Fruit fly (Drosophila melanogaster) whole organism, embryonic: ENCODE results near the gene Chd64.

Experiments
- Abd-B ChIP-seq: fragments of 200-800 bp; sonication (Bioruptor generic); optimal IDR thresholded peaks from 2 replicates; lab custom pipeline; 2018; ENCODE audit warnings: missing biosample characterization, mild to moderate bottlenecking, missing genetic modification characterization, moderate library complexity
- Adf1 ChIP-seq: fragments of 200-800 bp; sonication (Bioruptor generic); IDR thresholded peaks from 2 replicates; pipeline ENCODE4 v1.3.6; 2022; ENCODE audit warnings: missing biosample characterization, missing genetic modification characterization
- Awh ChIP-seq: fragments of 200-800 bp; sonication (Bioruptor generic); IDR thresholded peaks from 2 replicates; pipeline ENCODE4, ENCODE4 v1.3.6; 2022; ENCODE audit warnings: missing biosample characterization, missing genetic modification characterization
- BEAF-32 ChIP-seq: fragments of 200-800 bp; sonication (Bioruptor generic); optimal IDR thresholded peaks from 3 replicates; lab custom pipeline; 2017; ENCODE audit warnings: missing biosample characterization, missing genetic modification characterization, mild to moderate bottlenecking, moderate library complexity, missing genetic modification reagents
- Bdp1 ChIP-seq: fragments of 200-800 bp; sonication (Bioruptor generic); optimal IDR thresholded peaks from 3 replicates; lab custom pipeline; 2016; ENCODE audit warnings: missing biosample characterization, missing genetic modification characterization
- Bgb ChIP-seq: fragments of 200-800 bp; sonication (Bioruptor generic); IDR thresholded peaks from 2 replicates; pipeline ENCODE4 v1.3.6; 2022; ENCODE audit warnings: missing biosample characterization, missing genetic modification characterization; ENCODE audit not compliant: partially characterized antibody
- BtbVII ChIP-seq: fragments of 200-800 bp; sonication (Bioruptor generic); optimal IDR thresholded peaks from 3 replicates; lab custom pipeline; 2017; ENCODE audit warnings: missing biosample characterization, mild to moderate bottlenecking, missing genetic modification characterization
- CG10462 ChIP-seq: fragments of 200-800 bp; sonication (Bioruptor generic); optimal IDR thresholded peaks from 2 replicates; lab custom pipeline; 2016; ENCODE audit warnings: missing biosample characterization, missing genetic modification characterization
- CG11695 ChIP-seq: fragments of 200-800 bp; sonication (Bioruptor generic); IDR thresholded peaks from 3 replicates; pipeline ENCODE4 v1.3.6; 2022; ENCODE audit warnings: missing biosample characterization, missing genetic modification characterization
- CG12391 ChIP-seq: fragments of 200-800 bp; sonication (Bioruptor generic); optimal IDR thresholded peaks from 3 replicates; lab custom pipeline; 2018; ENCODE audit warnings: missing biosample characterization, mild to moderate bottlenecking, missing genetic modification characterization, moderate library complexity
- CG12659 ChIP-seq: fragments of 200-800 bp; sonication (Bioruptor generic); optimal IDR thresholded peaks from 3 replicates; lab custom pipeline; 2017; ENCODE audit warnings: mild to moderate bottlenecking, missing biosample characterization, missing genetic modification reagents, missing genetic modification characterization
- CG13775 ChIP-seq: fragments of 200-800 bp; sonication (Bioruptor generic); optimal IDR thresholded peaks from 3 replicates; lab custom pipeline; 2017; ENCODE audit warnings: missing biosample characterization, mild to moderate bottlenecking, missing genetic modification characterization
- CG15269 ChIP-seq: fragments of 200-800 bp; sonication (Bioruptor generic); optimal IDR thresholded peaks from 2 replicates; lab custom pipeline; 2018; ENCODE audit warnings: missing biosample characterization, mild to moderate bottlenecking, missing genetic modification characterization, moderate library complexity
- CG1602 ChIP-seq: fragments of 200-800 bp; sonication (Bioruptor generic); optimal IDR thresholded peaks from 3 replicates; lab custom pipeline; 2016; ENCODE audit warnings: missing biosample characterization, missing genetic modification characterization
- CG18011 ChIP-seq: fragments of 200-800 bp; sonication (Bioruptor generic); optimal IDR thresholded peaks from 2 replicates; lab custom pipeline; 2017; ENCODE audit warnings: missing biosample characterization, missing genetic modification characterization, mild to moderate bottlenecking, moderate library complexity, missing genotype
- CG30020 ChIP-seq: fragments of 200-800 bp; optimal IDR thresholded peaks from 2 replicates; lab custom pipeline; 2019; ENCODE audit warnings: missing biosample characterization, mild to moderate bottlenecking, missing genetic modification characterization, moderate library complexity
- CG32767 ChIP-seq: fragments of 200-800 bp; sonication (Bioruptor generic); IDR thresholded peaks from 2 replicates; pipeline ENCODE4 v1.3.6; 2022; ENCODE audit warnings: missing biosample characterization, missing genetic modification characterization
- CG34422 ChIP-seq: fragments of 200-800 bp; sonication (Bioruptor generic); IDR thresholded peaks from 3 replicates; pipeline ENCODE4 v1.3.6; 2022; ENCODE audit warnings: missing biosample characterization, missing genetic modification characterization
- CG4328 ChIP-seq: fragments of 200-800 bp; sonication (Bioruptor generic); optimal IDR thresholded peaks from 3 replicates; lab custom pipeline; 2017; ENCODE audit warnings: missing biosample characterization, missing genetic modification reagents, missing genetic modification characterization
- CG4854 ChIP-seq: fragments of 200-800 bp; sonication (Bioruptor generic); optimal IDR thresholded peaks from 2 replicates; lab custom pipeline; 2016; ENCODE audit warnings: missing biosample characterization, missing genetic modification characterization, inconsistent platforms
- CG5953 ChIP-seq: fragments of 200-800 bp; sonication (Bioruptor generic); IDR thresholded peaks from 2 replicates; pipeline ENCODE4 v1.3.6; 2022; ENCODE audit warnings: missing biosample characterization, missing genetic modification characterization
- CG6175 ChIP-seq: fragments of 200-800 bp; sonication (Bioruptor generic); IDR thresholded peaks from 3 replicates; pipeline ENCODE4 v1.3.6; 2022; ENCODE audit warnings: missing biosample characterization, missing genetic modification characterization
- CG7745 ChIP-seq: fragments of 200-800 bp; sonication (Bioruptor generic); optimal IDR thresholded peaks from 2 replicates; lab custom pipeline; 2018; ENCODE audit warnings: missing biosample characterization, mild to moderate bottlenecking, missing genetic modification characterization, moderate library complexity
- CG9437 ChIP-seq: fragments of 200-800 bp; sonication (Bioruptor generic); optimal IDR thresholded peaks from 2 replicates; lab custom pipeline; 2018; ENCODE audit warnings: missing biosample characterization, mild to moderate bottlenecking, missing genetic modification characterization
- CG9932 ChIP-seq: fragments of 200-800 bp; sonication (Bioruptor generic); IDR thresholded peaks from 2 replicates; pipeline ENCODE4 v1.3.6; 2022; ENCODE audit warnings: missing biosample characterization, missing genetic modification characterization
- Doc3 ChIP-seq: fragments of 200-800 bp; sonication (Bioruptor generic); IDR thresholded peaks from 3 replicates; pipeline ENCODE4 v1.3.6; 2022; ENCODE audit warnings: missing biosample characterization, missing genetic modification characterization; ENCODE audit not compliant: partially characterized antibody
- ERR ChIP-seq: fragments of 200-800 bp; sonication (Bioruptor generic); optimal IDR thresholded peaks from 2 replicates; lab custom pipeline; 2016; ENCODE audit warnings: missing biosample characterization, missing genetic modification characterization
- Ets65A ChIP-seq: fragments of 200-800 bp; sonication (Bioruptor generic); peaks from one replicate; lab custom pipeline; 2016; ENCODE audit warnings: missing biosample characterization, missing genetic modification characterization
- Hmr ChIP-seq: fragments of 200-800 bp; sonication (Bioruptor generic); optimal IDR thresholded peaks from 3 replicates; lab custom pipeline; 2017; ENCODE audit warnings: mild to moderate bottlenecking, missing biosample characterization, missing genetic modification reagents, missing genetic modification characterization
- Myb ChIP-seq: fragments of 200-800 bp; sonication (Bioruptor generic); optimal IDR thresholded peaks from 2 replicates; lab custom pipeline; 2016; ENCODE audit warnings: missing biosample characterization, missing genetic modification characterization
- NK7.1 ChIP-seq: fragments of 200-800 bp; sonication (Bioruptor generic); optimal IDR thresholded peaks from 3 replicates; lab custom pipeline; 2016; ENCODE audit warnings: missing biosample characterization, missing genetic modification characterization
- Rx ChIP-seq: fragments of 200-800 bp; sonication (Bioruptor generic); IDR thresholded peaks from 2 replicates; pipeline ENCODE4 v1.3.6; 2022; ENCODE audit warnings: missing biosample characterization, missing genetic modification characterization
- Vsx1 ChIP-seq: fragments of 200-800 bp; sonication (Bioruptor generic); optimal IDR thresholded peaks from 2 replicates; lab custom pipeline; 2017; ENCODE audit warnings: missing biosample characterization, mild to moderate bottlenecking, missing genetic modification characterization, missing genetic modification reagents
- YL-1 ChIP-seq: fragments of 200-800 bp; sonication (Bioruptor generic); optimal IDR thresholded peaks from 3 replicates; lab custom pipeline; 2017; ENCODE audit warnings: missing biosample characterization, mild to moderate bottlenecking, missing genetic modification characterization
- abd-A ChIP-seq: fragments of 200-800 bp; sonication (Bioruptor generic); optimal IDR thresholded peaks from 3 replicates; lab custom pipeline; 2019; ENCODE audit warnings: missing biosample characterization, mild to moderate bottlenecking, missing genetic modification characterization, moderate library complexity
- gfzf ChIP-seq: fragments of 200-800 bp; sonication (Bioruptor generic); optimal IDR thresholded peaks from 2 replicates; lab custom pipeline; 2016; ENCODE audit warnings: missing biosample characterization, mild to moderate bottlenecking, missing genetic modification characterization, moderate library complexity
- hbn ChIP-seq: fragments of 200-800 bp; sonication (Bioruptor generic); IDR thresholded peaks from 2 replicates; pipeline ENCODE4 v1.3.6; 2022; ENCODE audit warnings: missing biosample characterization, missing genetic modification characterization; ENCODE audit not compliant: partially characterized antibody
- kni ChIP-seq: fragments of 200-800 bp; sonication (Bioruptor generic); optimal IDR thresholded peaks from 3 replicates; lab custom pipeline; 2017; ENCODE audit warnings: mild to moderate bottlenecking, missing biosample characterization, missing genetic modification reagents, missing genetic modification characterization
- lov ChIP-seq, 2 experiments: fragments of 200-800 bp in 1 of 2; fragments of >200 bp in 1 of 2; sonication (Bioruptor generic) in 1 of 2; IDR thresholded peaks in 1 of 2; optimal IDR thresholded peaks in 1 of 2; 2 replicates in 1 of 2; 3 replicates in 1 of 2; pipeline versions ENCODE4 v1.3.6 to Lab custom; 2017 to 2022; ENCODE audit warnings: missing biosample characterization in 1 of 2, missing genetic modification characterization in 1 of 2
- nom ChIP-seq: fragments of 200-800 bp; sonication (Bioruptor generic); optimal IDR thresholded peaks from 2 replicates; lab custom pipeline; 2017; ENCODE audit warnings: missing biosample characterization, missing genetic modification characterization, mild to moderate bottlenecking, moderate library complexity, missing genetic modification reagents
- odd ChIP-seq: fragments of 200-800 bp; sonication (Bioruptor generic); optimal IDR thresholded peaks from 2 replicates; lab custom pipeline; 2017; ENCODE audit warnings: missing biosample characterization, mild to moderate bottlenecking, missing genetic modification characterization
- pros ChIP-seq: fragments of 200-800 bp; sonication (Bioruptor generic); optimal IDR thresholded peaks from 3 replicates; lab custom pipeline; 2019; ENCODE audit warnings: missing biosample characterization, mild to moderate bottlenecking, missing genetic modification characterization, moderate library complexity
- repo ChIP-seq: fragments of 200-800 bp; sonication (Bioruptor generic); optimal IDR thresholded peaks from 2 replicates; lab custom pipeline; 2016; ENCODE audit warnings: missing biosample characterization, missing genetic modification characterization
- run ChIP-seq: fragments of 200-800 bp; sonication (Bioruptor generic); optimal IDR thresholded peaks from 3 replicates; lab custom pipeline; 2018; ENCODE audit warnings: missing biosample characterization, mild to moderate bottlenecking, missing genetic modification characterization
- so ChIP-seq: fragments of 200-800 bp; sonication (Bioruptor generic); IDR thresholded peaks from 3 replicates; pipeline ENCODE4 v1.3.6; 2022; ENCODE audit warnings: missing biosample characterization, missing genetic modification characterization
- sr ChIP-seq: fragments of 200-800 bp; sonication (Bioruptor generic); IDR thresholded peaks from 3 replicates; pipeline ENCODE4 v1.3.6; 2022; ENCODE audit warnings: missing biosample characterization, missing genetic modification characterization
- stc ChIP-seq: fragments of 200-800 bp; sonication (Bioruptor generic); IDR thresholded peaks from 2 replicates; pipeline ENCODE4 v1.3.6; 2022; ENCODE audit warnings: missing biosample characterization, missing genetic modification characterization
- sug ChIP-seq: fragments of 200-800 bp; optimal IDR thresholded peaks from 2 replicates; lab custom pipeline; 2019; ENCODE audit warnings: missing biosample characterization, mild to moderate bottlenecking, missing genetic modification characterization, moderate library complexity
- tna ChIP-seq: fragments of 200-800 bp; sonication (Bioruptor generic); IDR thresholded peaks from 2 replicates; pipeline ENCODE4 v1.3.6; 2022; ENCODE audit warnings: missing biosample characterization, missing genetic modification characterization; ENCODE audit not compliant: partially characterized antibody

The Chd64 gene

DNA sequence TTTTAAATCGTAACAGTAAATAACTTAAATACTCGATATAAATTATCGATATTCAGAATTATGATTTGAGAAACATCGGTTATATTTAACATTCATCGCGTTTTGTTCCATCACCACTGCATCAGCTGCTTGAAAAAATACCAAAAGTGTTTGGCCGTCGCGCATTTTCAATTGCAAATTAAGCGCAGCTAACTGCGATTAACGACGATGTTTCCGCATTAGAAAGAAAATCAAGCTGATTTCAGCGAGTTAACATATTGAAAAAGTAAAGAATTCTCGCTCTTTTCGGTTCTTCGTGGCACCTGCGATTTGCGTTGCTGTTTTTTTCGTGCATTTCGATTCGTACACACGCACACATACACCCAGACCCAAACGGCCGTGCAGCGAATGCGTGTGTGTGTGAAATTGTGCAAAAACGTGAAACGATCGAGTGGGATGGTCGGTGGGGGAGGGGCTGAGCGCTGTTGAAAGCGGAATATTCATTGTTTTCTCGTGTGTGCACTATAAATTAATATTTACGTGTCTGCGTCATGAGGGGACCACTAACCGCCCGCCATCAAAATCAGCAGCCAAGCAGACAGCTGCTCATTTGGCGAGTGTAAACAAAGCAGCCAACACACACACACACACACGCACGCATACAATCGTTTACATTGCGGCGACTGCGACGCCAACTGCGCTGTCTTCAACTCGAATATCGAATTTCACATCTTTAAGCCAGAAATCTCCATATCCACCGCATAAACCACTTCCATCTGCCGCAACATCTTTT lies 13.9 kb downstream of the Chd64 start, which contains the start of gene Ack (continued):
- 0 out of 3 replicates have a peak, but pooled peaks have one; percentile 46 for TF ChIP-seq CG34422 (GFP tag; lab: Robert Waterston, UW)
- peak; percentile 87 for TF ChIP-seq Bgb
- TF ChIP-seq CG10462 (GFP tag; lab: Kevin White, UChicago) = no peak
- TF ChIP-seq sug (tag; lab: Kevin White, UChicago) = peak; percentile 31
- TF ChIP-seq Ets65A (GFP tag; lab: Kevin White, UChicago) = peak; percentile 71
- TF ChIP-seq BEAF-32 (GFP tag; lab: Kevin White, UChicago) = peak; percentile 88
- TF ChIP-seq Rx (GFP tag; lab: Robert Waterston, UW) = no peak
- no peak for TF ChIP-seq BtbVII
- TF ChIP-seq Awh = peak; percentile 55; the same call in 1 of the 2 replicates
- TF ChIP-seq odd (GFP tag; lab: Kevin White, UChicago) = peak; percentile 45
- peak; percentile 40; the same call in 1 of the 3 replicates for TF ChIP-seq sr (GFP tag; lab: Robert Waterston, UW)
- peak; percentile 31 for TF ChIP-seq nom (GFP tag; lab: Kevin White, UChicago)
- no peak for TF ChIP-seq CG4328
- TF ChIP-seq Myb (GFP tag; lab: Kevin White, UChicago) = peak; percentile 90
- peak; percentile 25 for TF ChIP-seq CG12391 (tag; lab: Kevin White, UChicago)
- TF ChIP-seq CG11695 (GFP tag; lab: Robert Waterston, UW) = 0 out of 3 replicates have a peak, but pooled peaks have one; percentile 21
- TF ChIP-seq hbn (GFP tag; lab: Robert Waterston, UW) = peak; percentile 86
- TF ChIP-seq repo = no peak
- TF ChIP-seq Doc3 = peak; percentile 64; the same call in 1 of the 3 replicates
- peak; percentile 51 for TF ChIP-seq tna (GFP tag; lab: Robert Waterston, UW)
- TF ChIP-seq gfzf (GFP tag; lab: Kevin White, UChicago) = peak; percentile 46
- no peak for TF ChIP-seq CG15269 (tag; lab: Kevin White, UChicago)
- no peak for TF ChIP-seq Hmr
- no peak for TF ChIP-seq so
- TF ChIP-seq CG9932 = peak; percentile 23; the same call in 1 of the 2 replicates
- no peak for TF ChIP-seq CG4854 (GFP tag; lab: Kevin White, UChicago)
- TF ChIP-seq YL-1 = peak; percentile 68
- TF ChIP-seq CG9437 (GFP tag; lab: Kevin White, UChicago) = no peak
- peak; percentile 8 for TF ChIP-seq kni
- TF ChIP-seq abd-A (tag; lab: Kevin White, UChicago) = peak; percentile 16

DNA sequence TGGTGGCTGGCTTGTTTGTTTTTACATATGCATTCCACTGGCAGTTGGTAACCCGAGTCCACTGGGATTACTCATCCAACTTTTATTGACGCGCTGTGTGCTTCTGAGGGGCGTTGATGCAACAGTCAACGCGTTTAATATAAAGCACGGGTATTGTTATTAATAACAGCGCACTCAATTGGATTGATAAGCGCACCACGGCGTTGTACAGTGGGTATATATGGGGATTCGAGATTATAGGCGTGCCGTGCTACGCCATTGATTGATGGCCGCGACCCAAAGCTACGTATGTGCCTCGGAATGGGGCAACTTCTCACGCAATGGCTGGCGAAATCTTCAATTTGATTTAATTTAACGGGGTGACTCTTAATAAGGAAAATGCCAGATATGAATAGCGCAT lies 15.1 kb downstream of the Chd64 start:
- TF ChIP-seq CG7745 (tag; lab: Kevin White, UChicago) = no peak
- TF ChIP-seq lov (optimal IDR thresholded peaks at IDR 0.05; lab: Kevin White, UChicago) = no peak
- 0 out of 3 replicates have a peak, but pooled peaks have one; percentile 34 for TF ChIP-seq lov (GFP tag; IDR thresholded peaks at IDR 0.05; lab: Robert Waterston, UW)
- no peak for TF ChIP-seq Abd-B (GFP tag; lab: Kevin White, UChicago)
- TF ChIP-seq nom (GFP tag; lab: Kevin White, UChicago) = peak; percentile 24
- TF ChIP-seq NK7.1 = no peak
- TF ChIP-seq pros (GFP tag; lab: Kevin White, UChicago) = no peak
- 0 out of 3 replicates have a peak, but pooled peaks have one; percentile 26 for TF ChIP-seq CG6175 (GFP tag; lab: Robert Waterston, UW)
- TF ChIP-seq CG1602 (GFP tag; lab: Kevin White, UChicago) = no peak
- no peak for TF ChIP-seq Bdp1 (GFP tag; lab: Kevin White, UChicago)
- TF ChIP-seq Adf1 (GFP tag; lab: Robert Waterston, UW) = no peak
- no peak for TF ChIP-seq Vsx1
- TF ChIP-seq CG32767 = no peak
- TF ChIP-seq ERR (GFP tag; lab: Kevin White, UChicago) = no peak
- no peak for TF ChIP-seq CG18011 (GFP tag; lab: Kevin White, UChicago)
- TF ChIP-seq CG13775 (GFP tag; lab: Kevin White, UChicago) = no peak
- no peak for TF ChIP-seq CG5953
- TF ChIP-seq CG12659 (GFP tag; lab: Kevin White, UChicago) = no peak
- no peak for TF ChIP-seq CG30020 (tag; lab: Kevin White, UChicago)
- no peak for TF ChIP-seq run (tag; lab: Kevin White, UChicago)
- TF ChIP-seq stc = no peak
